Fruit fly (Drosophila melanogaster): Measurements from ENCODE around the gene CG6931.

CG6931 gene

dm6 chr3L:11984606-11985005 lies 5.9 kb upstream of the CG6931 start, which contains the start of gene CG6938:
Gene CG6938 (plus strand): TSS chr3L:11984906.
- no peak for TF ChIP-seq CG5204 (GFP tag; optimal IDR thresholded peaks at IDR 0.05)
- no peak for TF ChIP-seq Clk (GFP tag; optimal IDR thresholded peaks at IDR 0.05)
- TF ChIP-seq CG14711 (tag; optimal IDR thresholded peaks at IDR 0.05), result no peak
- no peak for TF ChIP-seq CG12768 (GFP tag; optimal IDR thresholded peaks at IDR 0.05)
- no peak for TF ChIP-seq bab1 (GFP tag; optimal IDR thresholded peaks at IDR 0.05)
- no peak for TF ChIP-seq Mnt (GFP tag; optimal IDR thresholded peaks at IDR 0.05)
- no peak for TF ChIP-seq kay (GFP tag; ENCODE audit: borderline replicate concordance)
- TF ChIP-seq CG7101 (tag; optimal IDR thresholded peaks at IDR 0.05), result no peak
- no peak for TF ChIP-seq cnc (optimal IDR thresholded peaks at IDR 0.05)
- TF ChIP-seq Crg-1 (GFP tag; optimal IDR thresholded peaks at IDR 0.05), result no peak
- no peak for TF ChIP-seq CG33017 (tag; optimal IDR thresholded peaks at IDR 0.05)
- no peak for TF ChIP-seq CG11617 (GFP tag; optimal IDR thresholded peaks at IDR 0.05)

- TF ChIP-seq cnc (optimal IDR thresholded peaks at IDR 0.05), result no peak
- TF ChIP-seq ovo (GFP tag; optimal IDR thresholded peaks at IDR 0.05), result no peak
- no peak for TF ChIP-seq pad (GFP tag; optimal IDR thresholded peaks at IDR 0.05)
- TF ChIP-seq kay (GFP tag; ENCODE audit: borderline replicate concordance), result peak; percentile 99
- no peak for TF ChIP-seq CG7045 (GFP tag; optimal IDR thresholded peaks at IDR 0.05)
- no peak for TF ChIP-seq CG12768 (GFP tag; optimal IDR thresholded peaks at IDR 0.05)
- TF ChIP-seq CG5204 (GFP tag; optimal IDR thresholded peaks at IDR 0.05), result peak; percentile 3
- peak; percentile 78 for TF ChIP-seq bab1 (GFP tag; optimal IDR thresholded peaks at IDR 0.05)
- TF ChIP-seq Crg-1 (GFP tag; optimal IDR thresholded peaks at IDR 0.05), result no peak
- no peak for TF ChIP-seq CG33017 (tag; optimal IDR thresholded peaks at IDR 0.05)
- TF ChIP-seq CG1620 (GFP tag; optimal IDR thresholded peaks at IDR 0.05), result peak; percentile 27
- TF ChIP-seq tj (GFP tag; optimal IDR thresholded peaks at IDR 0.05), result no peak
- TF ChIP-seq Hr96 (GFP tag; optimal IDR thresholded peaks at IDR 0.05), result no peak
- TF ChIP-seq toe (GFP tag; optimal IDR thresholded peaks at IDR 0.05), result peak; percentile 26
- peak; percentile 31 for TF ChIP-seq CG11617 (GFP tag; optimal IDR thresholded peaks at IDR 0.05)
- peak; percentile 46 for TF ChIP-seq CG7101 (tag; optimal IDR thresholded peaks at IDR 0.05)
- peak; percentile 17 for TF ChIP-seq CG14711 (tag; optimal IDR thresholded peaks at IDR 0.05)
- TF ChIP-seq cic (GFP tag; optimal IDR thresholded peaks at IDR 0.05), result no peak
- peak; percentile 53 for TF ChIP-seq Mnt (GFP tag; optimal IDR thresholded peaks at IDR 0.05)
- TF ChIP-seq Clk (GFP tag; optimal IDR thresholded peaks at IDR 0.05), result no peak
These were observed 2.4 kb downstream of the CG6931 start, which contains the start of gene viaf for dm6 chr3L:11992960-11993359. Gene viaf (minus strand): TSS chr3L:11993179.

DNA sequence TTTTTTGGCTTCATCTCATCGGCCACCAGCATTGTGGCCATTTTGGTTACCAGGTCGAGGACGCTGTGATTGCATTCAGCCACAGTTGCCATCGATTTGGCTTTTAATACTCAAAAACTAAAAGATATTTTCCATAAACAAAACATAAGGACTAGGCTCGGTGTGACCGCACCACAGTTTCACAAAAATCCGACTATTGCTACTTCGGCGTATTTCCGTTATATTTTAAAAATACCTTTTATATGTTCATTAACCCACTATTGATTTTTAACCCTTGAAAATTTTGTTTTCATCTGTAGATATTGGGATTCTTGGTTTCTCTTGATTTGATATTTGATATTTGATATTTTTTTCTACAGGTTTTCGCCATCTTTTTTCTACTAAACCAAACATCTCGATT lies 7.4 kb downstream of the CG6931 start, which contains the start of gene Grip163:
Gene Grip163, minus strand, starts transcription at position 180 of the 400 bp plus-strand sequence.
- TF ChIP-seq ovo (GFP tag; optimal IDR thresholded peaks at IDR 0.05) (no peak), Clk (GFP tag; optimal IDR thresholded peaks at IDR 0.05) (no peak), bab1 (GFP tag; optimal IDR thresholded peaks at IDR 0.05) (no peak), CG14711 (tag; optimal IDR thresholded peaks at IDR 0.05) (no peak), tj (GFP tag; optimal IDR thresholded peaks at IDR 0.05) (no peak), Hr96 (GFP tag; optimal IDR thresholded peaks at IDR 0.05) (no peak), cic (GFP tag; optimal IDR thresholded peaks at IDR 0.05) (no peak), pad (GFP tag; optimal IDR thresholded peaks at IDR 0.05) (no peak), CG7045 (GFP tag; optimal IDR thresholded peaks at IDR 0.05) (no peak), CG1620 (GFP tag; optimal IDR thresholded peaks at IDR 0.05) (no peak), kay (GFP tag; ENCODE audit: borderline replicate concordance) (no peak), Mnt (GFP tag; optimal IDR thresholded peaks at IDR 0.05) (no peak), CG12768 (GFP tag; optimal IDR thresholded peaks at IDR 0.05) (no peak), CG11617 (GFP tag; optimal IDR thresholded peaks at IDR 0.05) (no peak), CG7101 (tag; optimal IDR thresholded peaks at IDR 0.05) (no peak)

DNA sequence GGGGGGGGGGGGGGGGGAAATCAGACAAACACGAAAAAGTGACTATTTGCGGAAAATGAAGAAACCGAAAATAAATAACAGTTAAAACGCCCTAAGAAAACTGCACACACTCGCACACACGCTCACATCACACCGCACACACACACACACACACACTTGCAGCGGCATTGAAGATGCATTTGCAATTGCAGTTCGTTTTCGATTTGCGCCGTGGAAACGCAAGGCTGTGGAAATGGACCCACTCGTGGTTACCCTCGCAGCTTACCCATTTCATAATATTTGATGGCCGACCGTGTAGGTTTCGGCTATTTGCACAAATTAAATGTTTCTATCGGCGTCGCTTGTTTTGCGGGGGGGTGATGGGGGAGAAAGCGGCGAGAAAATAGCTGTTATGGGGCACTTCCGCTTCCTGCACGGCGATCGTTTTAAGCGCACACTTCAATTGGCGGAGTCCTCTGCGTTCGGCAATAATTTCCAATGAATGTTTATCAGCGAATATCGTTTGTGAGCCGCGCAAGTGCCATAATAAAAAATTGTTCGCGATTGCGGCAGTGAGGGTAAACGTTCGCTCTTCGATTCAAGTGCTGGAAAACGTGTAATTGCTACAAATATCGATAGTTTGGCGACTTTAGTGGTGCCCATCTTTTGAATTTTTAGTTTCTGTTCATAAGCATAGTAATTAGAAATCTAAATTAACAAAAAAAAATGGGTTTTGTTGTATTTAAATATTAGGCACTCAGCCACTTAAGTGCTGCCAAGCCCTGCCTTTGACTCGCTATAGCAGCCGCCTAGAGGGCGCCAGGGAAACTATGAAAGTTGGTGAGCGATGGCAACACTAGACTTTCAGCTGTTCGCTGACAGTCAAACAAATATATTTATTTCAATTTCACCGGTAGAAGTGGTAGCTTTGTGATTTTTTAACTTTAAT lies 12.0 kb downstream of the CG6931 start, which contains the start of the genes Pop2 and CG6928:
Gene Pop2, minus strand, starts transcription at position 595 of the 928 bp plus-strand sequence.
Gene CG6928, plus strand, starts transcription at position 835 of the 928 bp plus-strand sequence.
- TF ChIP-seq Hr96 (GFP tag; optimal IDR thresholded peaks at IDR 0.05) (peak; percentile 82), CG11617 (GFP tag; optimal IDR thresholded peaks at IDR 0.05) (peak; percentile 47), CG5204 (GFP tag; optimal IDR thresholded peaks at IDR 0.05) (peak; percentile 82), toe (GFP tag; optimal IDR thresholded peaks at IDR 0.05) (peak; percentile 82), pad (GFP tag; optimal IDR thresholded peaks at IDR 0.05) (peak; percentile 61), cic (GFP tag; optimal IDR thresholded peaks at IDR 0.05) (no peak), CG33017 (tag; optimal IDR thresholded peaks at IDR 0.05) (no peak), Clk (GFP tag; optimal IDR thresholded peaks at IDR 0.05) (peak; percentile 68), Crg-1 (GFP tag; optimal IDR thresholded peaks at IDR 0.05) (peak; percentile 79), Mnt (GFP tag; optimal IDR thresholded peaks at IDR 0.05) (peak; percentile 73), cnc (optimal IDR thresholded peaks at IDR 0.05) (no peak), CG7101 (tag; optimal IDR thresholded peaks at IDR 0.05) (peak; percentile 46), bab1 (GFP tag; optimal IDR thresholded peaks at IDR 0.05) (peak; percentile 27), CG14711 (tag; optimal IDR thresholded peaks at IDR 0.05) (peak; percentile 98), CG1620 (GFP tag; optimal IDR thresholded peaks at IDR 0.05) (peak; percentile 87), CG12768 (GFP tag; optimal IDR thresholded peaks at IDR 0.05) (peak; percentile 38), kay (GFP tag; ENCODE audit: borderline replicate concordance) (no peak), tj (GFP tag; optimal IDR thresholded peaks at IDR 0.05) (peak; percentile 24), CG7045 (GFP tag; optimal IDR thresholded peaks at IDR 0.05) (no peak), ovo (GFP tag; optimal IDR thresholded peaks at IDR 0.05) (peak; percentile 71)

- TF ChIP-seq CG12768 (GFP tag; optimal IDR thresholded peaks at IDR 0.05) (no peak), CG11617 (GFP tag; optimal IDR thresholded peaks at IDR 0.05) (no peak), pad (GFP tag; optimal IDR thresholded peaks at IDR 0.05) (peak; percentile 20), CG14711 (tag; optimal IDR thresholded peaks at IDR 0.05) (no peak), CG7045 (GFP tag; optimal IDR thresholded peaks at IDR 0.05) (no peak)
These were observed 12.9 kb downstream of the CG6931 start for dm6 chr3L:12003457-12003856.
